Worm (Caenorhabditis elegans) whole organism, young adult: ENCODE results near the gene T22C8.4.

Experiments used
- B0019.2 ChIP-seq: fragments of 200-800 bp; sonication (Bioruptor generic); conservative IDR thresholded peaks from 2 replicates; pipeline ENCODE4 v1.3.6; 2022; ENCODE audit warnings: missing genetic modification reagents, missing genetic modification characterization, missing compliant biosample characterization
- C17E4.6 ChIP-seq: fragments of 200-800 bp; sonication (Bioruptor generic); IDR thresholded peaks from 2 replicates; pipeline ENCODE4 v1.3.6; 2022; ENCODE audit warnings: missing genetic modification reagents, missing genetic modification characterization, missing compliant biosample characterization
- F10E7.11 ChIP-seq: sonication (generic microtip); optimal IDR thresholded peaks from 2 replicates; lab custom pipeline; 2017; ENCODE audit warnings: mild to moderate bottlenecking, missing genetic modification characterization, moderate library complexity, missing compliant biosample characterization
- F23B12.7 ChIP-seq: sonication (generic microtip); optimal IDR thresholded peaks from 2 replicates; lab custom pipeline; 2017; ENCODE audit warnings: missing genetic modification characterization, mild to moderate bottlenecking, missing compliant biosample characterization, antibody characterized with exemption, moderate library complexity; ENCODE audit not compliant: insufficient read depth
- F33H1.4 ChIP-seq: fragments of 200-800 bp; sonication (Bioruptor generic); IDR thresholded peaks from 2 replicates; pipeline ENCODE4 v1.3.6; 2022; ENCODE audit warnings: missing genetic modification reagents, missing genetic modification characterization, missing compliant biosample characterization
- F37B4.10 ChIP-seq: fragments of 200-800 bp; sonication (Bioruptor generic); IDR thresholded peaks from 2 replicates; pipeline ENCODE4 v1.3.6; 2022; ENCODE audit warnings: missing genetic modification characterization, missing compliant biosample characterization
- T07F8.4 ChIP-seq: sonication (generic microtip); optimal IDR thresholded peaks from 2 replicates; lab custom pipeline; 2016; ENCODE audit warnings: mild to moderate bottlenecking, missing genetic modification characterization, moderate library complexity, missing compliant biosample characterization
- T26A5.8 ChIP-seq: sonication (generic microtip); optimal IDR thresholded peaks from 2 replicates; lab custom pipeline; 2016; ENCODE audit warnings: missing genetic modification characterization, missing compliant biosample characterization
- Y67H2A.10 ChIP-seq: fragments of 200-800 bp; sonication (Bioruptor generic); conservative IDR thresholded peaks from 2 replicates; pipeline ENCODE4 v1.3.6; 2022; ENCODE audit warnings: missing genetic modification reagents, missing genetic modification characterization, missing compliant biosample characterization
- Y79H2A.3 ChIP-seq: fragments of 200-800 bp; sonication (Bioruptor generic); conservative IDR thresholded peaks from 2 replicates; pipeline ENCODE4 v1.3.6; 2022; ENCODE audit warnings: missing genetic modification reagents, missing genetic modification characterization, missing compliant biosample characterization
- ama-1 ChIP-seq, 3 experiments: fragments of 150-350 bp in 1 of 3; sonication (generic microtip) in 2 of 3; optimal IDR thresholded peaks; 2 replicates each; lab custom pipeline; 2014 to 2018; ENCODE audit warnings: missing biosample characterization in 2 of 3, missing genetic modification characterization in 2 of 3, missing genetic modification reagents in 2 of 3
- aptf-3 ChIP-seq: fragments of 200-800 bp; sonication (Bioruptor generic); IDR thresholded peaks from 2 replicates; pipeline ENCODE4 v1.3.6; 2022; ENCODE audit warnings: missing genetic modification characterization, missing compliant biosample characterization
- bed-1 ChIP-seq: fragments of 200-800 bp; sonication (Bioruptor generic); IDR thresholded peaks from 2 replicates; pipeline ENCODE4 v1.3.6; 2022; ENCODE audit warnings: missing genetic modification reagents, missing genetic modification characterization, missing compliant biosample characterization
- bed-2 ChIP-seq: fragments of 200-800 bp; sonication (Bioruptor generic); IDR thresholded peaks from 2 replicates; pipeline ENCODE4 v1.3.6; 2022; ENCODE audit warnings: missing genetic modification reagents, missing genetic modification characterization, missing compliant biosample characterization
- cebp-1 ChIP-seq, 2 experiments: fragments of 200-800 bp in 1 of 2; sonication (Bioruptor generic) in 1 of 2; sonication (generic microtip) in 1 of 2; IDR thresholded peaks in 1 of 2; optimal IDR thresholded peaks in 1 of 2; 2 replicates each; pipeline versions ENCODE4 v1.3.6 to Lab custom; 2017 to 2022; ENCODE audit warnings: missing compliant biosample characterization in 2 of 2, missing genetic modification characterization in 2 of 2, mild to moderate bottlenecking in 1 of 2, missing genetic modification reagents in 1 of 2, moderate library complexity in 1 of 2
- cebp-2 ChIP-seq: fragments of 200-800 bp; sonication (Bioruptor generic); IDR thresholded peaks from 2 replicates; pipeline ENCODE4 v1.3.6; 2022; ENCODE audit warnings: missing genetic modification characterization, missing compliant biosample characterization
- ceh-100 ChIP-seq: fragments of 200-800 bp; sonication (Bioruptor generic); IDR thresholded peaks from 2 replicates; pipeline ENCODE4 v1.3.6; 2022; ENCODE audit warnings: missing genetic modification reagents, missing genetic modification characterization, missing compliant biosample characterization
- ceh-58 ChIP-seq: fragments of 200-800 bp; sonication (Bioruptor generic); IDR thresholded peaks from 2 replicates; pipeline ENCODE4 v1.3.6; 2022; ENCODE audit warnings: missing genetic modification characterization, missing compliant biosample characterization
- ceh-79 ChIP-seq: sonication (generic microtip); optimal IDR thresholded peaks from 2 replicates; lab custom pipeline; 2017; ENCODE audit warnings: mild to moderate bottlenecking, missing genetic modification characterization, missing compliant biosample characterization
- die-1 ChIP-seq: sonication (generic microtip); optimal IDR thresholded peaks from 2 replicates; lab custom pipeline; 2016; ENCODE audit warnings: missing genotype, mild to moderate bottlenecking, missing genetic modification characterization, missing compliant biosample characterization
- egl-18 ChIP-seq: fragments of 200-800 bp; sonication (Bioruptor generic); IDR thresholded peaks from 2 replicates; pipeline ENCODE4 v1.3.6; 2022; ENCODE audit warnings: missing genetic modification reagents, missing genetic modification characterization, missing compliant biosample characterization
- egl-44 ChIP-seq: fragments of 200-800 bp; sonication (Bioruptor generic); IDR thresholded peaks from 2 replicates; pipeline ENCODE4 v1.3.6; 2022; ENCODE audit warnings: missing genetic modification reagents, missing genetic modification characterization, missing compliant biosample characterization
- hlh-12 ChIP-seq: sonication (generic microtip); optimal IDR thresholded peaks from 2 replicates; lab custom pipeline; 2016; ENCODE audit warnings: missing genetic modification characterization, missing compliant biosample characterization
- hlh-26 ChIP-seq: fragments of 200-800 bp; sonication (Bioruptor generic); conservative IDR thresholded peaks from 2 replicates; pipeline ENCODE4 v1.3.6; 2022; ENCODE audit warnings: missing genetic modification reagents, missing genetic modification characterization, missing compliant biosample characterization
- hmg-20 ChIP-seq: fragments of 200-800 bp; sonication (Bioruptor generic); IDR thresholded peaks from 2 replicates; pipeline ENCODE4 v1.3.6; 2022; ENCODE audit warnings: missing genetic modification reagents, missing genetic modification characterization, missing compliant biosample characterization
- hrde-1 ChIP-seq: sonication (generic microtip); optimal IDR thresholded peaks from 2 replicates; lab custom pipeline; 2016; ENCODE audit warnings: missing genetic modification characterization, mild to moderate bottlenecking, missing compliant biosample characterization, moderate library complexity, missing genotype, missing genetic modification reagents, borderline replicate concordance
- hsf-1 ChIP-seq: fragments of 200-800 bp; sonication (Bioruptor generic); IDR thresholded peaks from 2 replicates; pipeline ENCODE4 v1.3.6; 2022; ENCODE audit warnings: missing genetic modification reagents, missing genetic modification characterization, missing compliant biosample characterization
- lag-1 ChIP-seq: fragments of 200-800 bp; sonication (Bioruptor generic); IDR thresholded peaks from 2 replicates; pipeline ENCODE4 v1.3.6; 2022; ENCODE audit warnings: missing genetic modification reagents, missing genetic modification characterization, missing compliant biosample characterization
- lsl-1 ChIP-seq: fragments of 200-800 bp; sonication (Bioruptor generic); optimal IDR thresholded peaks from 2 replicates; lab custom pipeline; 2018; ENCODE audit warnings: mild to moderate bottlenecking, missing genetic modification characterization, moderate library complexity, missing compliant biosample characterization
- lsy-27 ChIP-seq: sonication (generic microtip); optimal IDR thresholded peaks from 2 replicates; lab custom pipeline; 2017; ENCODE audit warnings: missing genetic modification characterization, mild to moderate bottlenecking, missing compliant biosample characterization, antibody characterized with exemption, missing genotype, borderline replicate concordance; ENCODE audit not compliant: insufficient read depth
- madf-10 ChIP-seq: sonication (generic microtip); optimal IDR thresholded peaks from 2 replicates; lab custom pipeline; 2016; ENCODE audit warnings: mild to moderate bottlenecking, missing genetic modification characterization, missing compliant biosample characterization
- madf-3 ChIP-seq: fragments of 200-800 bp; sonication (Bioruptor generic); IDR thresholded peaks from 2 replicates; pipeline ENCODE4 v1.3.6; 2022; ENCODE audit warnings: missing genetic modification reagents, missing genetic modification characterization, missing compliant biosample characterization
- mel-28 ChIP-seq: sonication (generic microtip); optimal IDR thresholded peaks from 2 replicates; lab custom pipeline; 2016; ENCODE audit warnings: borderline replicate concordance, mild to moderate bottlenecking, missing genetic modification characterization, missing compliant biosample characterization
- mes-4 ChIP-seq: sonication (generic microtip); optimal IDR thresholded peaks from 2 replicates; lab custom pipeline; 2016; ENCODE audit warnings: missing genotype, missing genetic modification characterization, missing compliant biosample characterization
- nfya-1 ChIP-seq: sonication (generic microtip); optimal IDR thresholded peaks from 2 replicates; lab custom pipeline; 2017; ENCODE audit warnings: antibody characterized with exemption, missing compliant biosample characterization, missing genetic modification characterization, borderline replicate concordance; ENCODE audit not compliant: insufficient read depth
- nhr-27 ChIP-seq: fragments of 200-800 bp; sonication (Bioruptor generic); optimal IDR thresholded peaks from 2 replicates; lab custom pipeline; 2018; ENCODE audit warnings: mild to moderate bottlenecking, missing genetic modification characterization, moderate library complexity, missing compliant biosample characterization
- nhr-80 ChIP-seq: sonication (generic microtip); optimal IDR thresholded peaks from 2 replicates; lab custom pipeline; 2016; ENCODE audit warnings: missing genetic modification characterization, missing compliant biosample characterization
- rcor-1 ChIP-seq: fragments of 200-800 bp; sonication (Bioruptor generic); IDR thresholded peaks from 2 replicates; pipeline ENCODE4 v1.3.6; 2022; ENCODE audit warnings: missing genetic modification reagents, missing genetic modification characterization, missing compliant biosample characterization
- sdz-38 ChIP-seq: sonication (generic microtip); optimal IDR thresholded peaks from 2 replicates; lab custom pipeline; 2016; ENCODE audit warnings: missing genotype, missing genetic modification characterization, missing compliant biosample characterization
- snpc-1.1 ChIP-seq: sonication (generic microtip); optimal IDR thresholded peaks from 2 replicates; lab custom pipeline; 2017; ENCODE audit warnings: missing genetic modification characterization, mild to moderate bottlenecking, missing compliant biosample characterization, antibody characterized with exemption, moderate library complexity, missing genotype, missing genetic modification reagents; ENCODE audit not compliant: insufficient read depth
- snpc-1.3 ChIP-seq: sonication (generic microtip); optimal IDR thresholded peaks from 2 replicates; lab custom pipeline; 2017; ENCODE audit warnings: missing genetic modification characterization, mild to moderate bottlenecking, missing compliant biosample characterization, antibody characterized with exemption, moderate library complexity, missing genotype, missing genetic modification reagents; ENCODE audit not compliant: insufficient read depth
- snpc-3.4 ChIP-seq: sonication (generic microtip); optimal IDR thresholded peaks from 2 replicates; lab custom pipeline; 2017; ENCODE audit warnings: missing genetic modification characterization, mild to moderate bottlenecking, missing compliant biosample characterization, antibody characterized with exemption, moderate library complexity, missing genotype, missing genetic modification reagents
- sptf-2 ChIP-seq: fragments of 200-800 bp; sonication (Bioruptor generic); optimal IDR thresholded peaks from 2 replicates; lab custom pipeline; 2018; ENCODE audit warnings: mild to moderate bottlenecking, missing genetic modification characterization, missing compliant biosample characterization
- zfh-2 ChIP-seq: fragments of 200-800 bp; sonication (Bioruptor generic); conservative IDR thresholded peaks from 2 replicates; pipeline ENCODE4 v1.3.6; 2022; ENCODE audit warnings: missing genetic modification reagents, missing genetic modification characterization, missing compliant biosample characterization

Gene T22C8.4

ce11 chrII:8603567-8604359, 19.5 kb downstream of the T22C8.4 start, which contains the start of gene suf-1 (continued):
- TF ChIP-seq F33H1.4 (peak; percentile 65), hlh-12 (no peak), snpc-1.3 (tag; lab: Kevin White, UChicago) (peak; percentile 2), snpc-3.4 (peak; percentile 80), sdz-38 (no peak), nfya-1 (tag; lab: Kevin White, UChicago) (no peak), bed-2 (GFP tag; lab: Robert Waterston, UW) (no peak)

DNA sequence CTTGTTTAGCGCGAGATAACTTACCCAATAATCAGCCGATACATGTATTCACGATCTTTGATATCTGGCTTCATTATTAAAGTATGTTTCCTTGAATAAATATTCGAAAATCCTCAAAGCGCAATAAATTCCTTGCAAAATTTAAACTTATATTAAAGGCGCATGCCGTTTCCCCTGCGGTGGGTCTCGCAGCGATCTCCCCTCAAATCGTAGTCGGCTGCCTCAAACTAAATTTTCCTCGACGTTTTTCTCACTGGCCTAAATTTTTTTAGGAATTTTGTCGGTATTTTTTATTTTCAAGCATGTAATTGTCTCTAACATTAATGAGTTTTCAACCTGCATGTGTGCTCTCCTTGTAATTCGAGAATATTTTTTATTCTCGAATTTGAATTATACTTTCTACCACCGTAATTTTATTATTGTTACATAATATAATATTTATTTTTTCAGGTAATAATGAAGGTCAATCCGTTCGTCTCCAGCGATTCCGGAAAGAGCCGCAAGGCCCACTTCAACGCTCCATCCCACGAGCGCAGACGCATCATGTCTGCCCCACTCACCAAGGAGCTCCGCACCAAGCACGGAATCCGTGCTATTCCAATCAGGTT, 20.9 kb downstream of the T22C8.4 start, which contains the start of the genes cpf-1 and rpl-26:
Gene cpf-1 (minus strand): TSS at position 104 of the 608 bp plus-strand sequence.
Gene rpl-26 (plus strand): TSS at position 449 of the 608 bp plus-strand sequence.
- peak; percentile 30 for TF ChIP-seq F23B12.7 (tag; lab: Kevin White, UChicago)
- no peak for TF ChIP-seq mel-28 (tag; lab: Kevin White, UChicago)
- no peak for TF ChIP-seq madf-10 (tag; lab: Kevin White, UChicago)
- peak; percentile 92 for TF ChIP-seq sptf-2 (GFP tag; lab: Kevin White, UChicago)
- TF ChIP-seq ama-1 (optimal IDR thresholded peaks at IDR 0.05; lab: Kevin White, UChicago) = no peak
- no peak for TF ChIP-seq ama-1 (GFP tag; optimal IDR thresholded peaks at IDR 0.05; lab: Kevin White, UChicago)
- TF ChIP-seq Y67H2A.10 = no peak
- no peak for TF ChIP-seq ceh-79
- TF ChIP-seq nhr-80 (tag; lab: Kevin White, UChicago) = no peak
- TF ChIP-seq zfh-2 (GFP tag; lab: Robert Waterston, UW) = 0 out of 2 replicates have a peak, but pooled peaks have one; percentile 8
- TF ChIP-seq rcor-1 (GFP tag; lab: Robert Waterston, UW) = no peak
- TF ChIP-seq hsf-1 (GFP tag; lab: Robert Waterston, UW) = no peak
- TF ChIP-seq die-1 (tag; lab: Kevin White, UChicago) = no peak
- TF ChIP-seq madf-3 (GFP tag; lab: Robert Waterston, UW) = no peak
- TF ChIP-seq ceh-100 (GFP tag; lab: Robert Waterston, UW) = no peak
- no peak for TF ChIP-seq F37B4.10 (GFP tag; lab: Robert Waterston, UW)
- no peak for TF ChIP-seq nhr-27 (tag; lab: Kevin White, UChicago)
- no peak for TF ChIP-seq hrde-1
- no peak for TF ChIP-seq egl-44
- no peak for TF ChIP-seq egl-18 (GFP tag; lab: Robert Waterston, UW)
- no peak for TF ChIP-seq cebp-1 (GFP tag; IDR thresholded peaks at IDR 0.05; lab: Robert Waterston, UW)
- no peak for TF ChIP-seq cebp-1 (tag; optimal IDR thresholded peaks at IDR 0.05; lab: Kevin White, UChicago)
- TF ChIP-seq lag-1 (GFP tag; lab: Robert Waterston, UW) = no peak
- TF ChIP-seq ceh-58 (GFP tag; lab: Robert Waterston, UW) = no peak
- no peak for TF ChIP-seq F10E7.11 (tag; lab: Kevin White, UChicago)
- TF ChIP-seq Y79H2A.3 (GFP tag; lab: Robert Waterston, UW) = no peak
- no peak for TF ChIP-seq hlh-26 (GFP tag; lab: Robert Waterston, UW)
- no peak for TF ChIP-seq aptf-3
- TF ChIP-seq hmg-20 = no peak
- TF ChIP-seq B0019.2 (GFP tag; lab: Robert Waterston, UW) = no peak
- no peak for TF ChIP-seq C17E4.6 (GFP tag; lab: Robert Waterston, UW)
- no peak for TF ChIP-seq lsy-27 (tag; lab: Kevin White, UChicago)
- TF ChIP-seq snpc-1.1 = peak; percentile 54
- peak; percentile 34 for TF ChIP-seq lsl-1
- TF ChIP-seq T26A5.8 (tag; lab: Kevin White, UChicago) = no peak
- TF ChIP-seq bed-1 (GFP tag; lab: Robert Waterston, UW) = no peak
- no peak for TF ChIP-seq cebp-2 (GFP tag; lab: Robert Waterston, UW)
- no peak for TF ChIP-seq mes-4 (tag; lab: Kevin White, UChicago)
- TF ChIP-seq T07F8.4 (tag; lab: Kevin White, UChicago) = no peak
